Worm (Caenorhabditis elegans) whole organism, L2 larva: ENCODE results near the gene epg-9.

Experiments
- lsy-2 ChIP-seq, 2 experiments: fragments of 150-350 bp in 1 of 2; sonication (generic microtip) in 1 of 2; optimal IDR thresholded peaks; 2 replicates each; lab custom pipeline; 2014 to 2017; ENCODE audit warnings: missing biosample characterization in 2 of 2, missing genetic modification characterization in 2 of 2
- nhr-129 ChIP-seq: fragments of 150-350 bp; optimal IDR thresholded peaks from 2 replicates; lab custom pipeline; 2014; ENCODE audit warnings: missing biosample characterization, missing genetic modification characterization
- nhr-23 ChIP-seq: fragments of 150-350 bp; optimal IDR thresholded peaks from 2 replicates; lab custom pipeline; 2014; ENCODE audit warnings: missing biosample characterization, missing genetic modification reagents, missing genetic modification characterization
- sem-4 ChIP-seq: fragments of 150-350 bp; optimal IDR thresholded peaks from 2 replicates; lab custom pipeline; 2014; ENCODE audit warnings: missing biosample characterization, missing genetic modification reagents, missing genetic modification characterization
- unc-55 ChIP-seq: fragments of 150-350 bp; sonication (generic microtip); optimal IDR thresholded peaks from 3 replicates; lab custom pipeline; 2014; ENCODE audit warnings: missing biosample characterization, missing genetic modification reagents, missing genetic modification characterization

- TF ChIP-seq sem-4 (tag; lab: Kevin White, UChicago) (peak; percentile 59), lsy-2 (tag; optimal IDR thresholded peaks at IDR 0.05; lab: Kevin White, UChicago) (peak; percentile 54 to 88), unc-55 (GFP tag; lab: Kevin White, UChicago) (peak; percentile 88), nhr-129 (tag; lab: Kevin White, UChicago) (peak; percentile 95), nhr-23 (tag; lab: Kevin White, UChicago) (no peak)
These were observed 1.3 kb upstream of the epg-9 start for ce11 chrIV:2599634-2600033.
